Fruit fly (Drosophila melanogaster) whole organism, adult: ENCODE results near the gene CG34256.

Experiments
- CG11617 ChIP-seq: fragments of 200-800 bp; sonication (Bioruptor generic); optimal IDR thresholded peaks from 2 replicates; lab custom pipeline; 2017; ENCODE audit warnings: mild to moderate bottlenecking, missing biosample characterization, missing genetic modification reagents, missing genetic modification characterization
- CG12768 ChIP-seq: fragments of 200-800 bp; sonication (Bioruptor generic); optimal IDR thresholded peaks from 2 replicates; lab custom pipeline; 2017; ENCODE audit warnings: missing biosample characterization, missing genetic modification characterization, mild to moderate bottlenecking, moderate library complexity, missing genetic modification reagents
- CG14711 ChIP-seq: fragments of 200-800 bp; sonication (Bioruptor generic); optimal IDR thresholded peaks from 2 replicates; lab custom pipeline; 2018; ENCODE audit warnings: missing biosample characterization, mild to moderate bottlenecking, missing genetic modification characterization, moderate library complexity
- CG1620 ChIP-seq: fragments of 200-800 bp; sonication (Bioruptor generic); optimal IDR thresholded peaks from 2 replicates; lab custom pipeline; 2016; ENCODE audit warnings: missing biosample characterization, missing genetic modification characterization
- CG33017 ChIP-seq: fragments of 200-800 bp; sonication (Bioruptor generic); optimal IDR thresholded peaks from 2 replicates; lab custom pipeline; 2018; ENCODE audit warnings: missing biosample characterization, mild to moderate bottlenecking, missing genetic modification characterization, moderate library complexity
- CG5204 ChIP-seq: fragments of 200-800 bp; sonication (Bioruptor generic); optimal IDR thresholded peaks from 2 replicates; lab custom pipeline; 2016; ENCODE audit warnings: missing biosample characterization, missing genetic modification characterization
- CG7045 ChIP-seq: fragments of 200-800 bp; sonication (Bioruptor generic); optimal IDR thresholded peaks from 2 replicates; lab custom pipeline; 2017; ENCODE audit warnings: missing biosample characterization, mild to moderate bottlenecking, missing genetic modification characterization
- CG7101 ChIP-seq: fragments of 200-800 bp; sonication (Bioruptor generic); optimal IDR thresholded peaks from 2 replicates; lab custom pipeline; 2018; ENCODE audit warnings: missing biosample characterization, mild to moderate bottlenecking, missing genetic modification characterization, moderate library complexity
- Clk ChIP-seq: fragments of 200-800 bp; sonication (Bioruptor generic); optimal IDR thresholded peaks from 2 replicates; lab custom pipeline; 2017; ENCODE audit warnings: missing biosample characterization, missing genetic modification characterization
- Crg-1 ChIP-seq: fragments of 200-800 bp; sonication (Bioruptor generic); optimal IDR thresholded peaks from 2 replicates; lab custom pipeline; 2016; ENCODE audit warnings: missing biosample characterization, missing genetic modification characterization
- Hr96 ChIP-seq: fragments of 200-800 bp; sonication (Bioruptor generic); optimal IDR thresholded peaks from 2 replicates; lab custom pipeline; 2016; ENCODE audit warnings: missing biosample characterization, missing genetic modification characterization
- Mnt ChIP-seq: fragments of 200-800 bp; sonication (Bioruptor generic); optimal IDR thresholded peaks from 2 replicates; lab custom pipeline; 2016; ENCODE audit warnings: missing biosample characterization, mild to moderate bottlenecking, missing genetic modification characterization
- bab1 ChIP-seq: fragments of 200-800 bp; sonication (Bioruptor generic); optimal IDR thresholded peaks from 3 replicates; lab custom pipeline; 2019; ENCODE audit warnings: missing biosample characterization, mild to moderate bottlenecking, missing genetic modification characterization, moderate library complexity
- cic ChIP-seq: fragments of 200-800 bp; sonication (Bioruptor generic); optimal IDR thresholded peaks from 2 replicates; lab custom pipeline; 2017; ENCODE audit warnings: missing biosample characterization, mild to moderate bottlenecking, missing genetic modification characterization, moderate library complexity
- cnc ChIP-seq, 2 experiments: fragments of >200 bp; optimal IDR thresholded peaks; 2 replicates each; lab custom pipeline; 2017
- kay ChIP-seq: fragments of 200-800 bp; sonication (Bioruptor generic); peaks from one replicate; lab custom pipeline; 2016; ENCODE audit warnings: missing biosample characterization, missing genetic modification characterization, borderline replicate concordance
- ovo ChIP-seq: fragments of 200-800 bp; sonication (Bioruptor generic); optimal IDR thresholded peaks from 2 replicates; lab custom pipeline; 2016; ENCODE audit warnings: missing biosample characterization, missing genetic modification characterization
- pad ChIP-seq: fragments of 200-800 bp; sonication (Bioruptor generic); optimal IDR thresholded peaks from 3 replicates; lab custom pipeline; 2017; ENCODE audit warnings: missing biosample characterization, missing genetic modification characterization, mild to moderate bottlenecking, moderate library complexity, missing genetic modification reagents
- tj ChIP-seq: fragments of 200-800 bp; sonication (Bioruptor generic); optimal IDR thresholded peaks from 3 replicates; lab custom pipeline; 2017; ENCODE audit warnings: missing biosample characterization, mild to moderate bottlenecking, missing genetic modification characterization, moderate library complexity
- toe ChIP-seq: fragments of 200-800 bp; sonication (Bioruptor generic); optimal IDR thresholded peaks from 2 replicates; lab custom pipeline; 2016; ENCODE audit warnings: missing biosample characterization, missing genetic modification characterization

The CG34256 gene

dm6 chr3L:18996774-18997589, 7.4 kb upstream of the CG34256 start:
- TF ChIP-seq toe (peak; percentile 27), pad (GFP tag; lab: Kevin White, UChicago) (peak; percentile 34), CG7045 (GFP tag; lab: Kevin White, UChicago) (peak; percentile 52), Hr96 (GFP tag; lab: Kevin White, UChicago) (peak; percentile 43), CG5204 (GFP tag; lab: Kevin White, UChicago) (peak; percentile 13), Mnt (no peak), CG11617 (peak; percentile 23), cnc (optimal IDR thresholded peaks at IDR 0.05; lab: Kevin White, UChicago) (no peak), CG14711 (tag; lab: Kevin White, UChicago) (peak; percentile 61), cic (GFP tag; lab: Kevin White, UChicago) (peak; percentile 69), Crg-1 (GFP tag; lab: Kevin White, UChicago) (no peak), tj (GFP tag; lab: Kevin White, UChicago) (peak; percentile 81), CG33017 (no peak), CG1620 (GFP tag; lab: Kevin White, UChicago) (no peak), bab1 (GFP tag; lab: Kevin White, UChicago) (peak; percentile 88), CG12768 (GFP tag; lab: Kevin White, UChicago) (peak; percentile 37), kay (peak; percentile 94), CG7101 (peak; percentile 20)

- TF ChIP-seq CG14711 (tag; lab: Kevin White, UChicago) = peak; percentile 34
- peak; percentile 19 for TF ChIP-seq Clk (GFP tag; lab: Kevin White, UChicago)
- no peak for TF ChIP-seq CG12768 (GFP tag; lab: Kevin White, UChicago)
- peak; percentile 44 for TF ChIP-seq CG11617
- peak; percentile 17 for TF ChIP-seq Hr96 (GFP tag; lab: Kevin White, UChicago)
- peak; percentile 78 for TF ChIP-seq cic (GFP tag; lab: Kevin White, UChicago)
- peak; percentile 86 for TF ChIP-seq Mnt
- peak; percentile 54 for TF ChIP-seq CG7045 (GFP tag; lab: Kevin White, UChicago)
- TF ChIP-seq CG5204 (GFP tag; lab: Kevin White, UChicago) = peak; percentile 57
- no peak for TF ChIP-seq pad (GFP tag; lab: Kevin White, UChicago)
- peak; percentile 35 for TF ChIP-seq kay
- TF ChIP-seq bab1 (GFP tag; lab: Kevin White, UChicago) = no peak
- TF ChIP-seq CG7101 = peak; percentile 63
- peak; percentile 40 for TF ChIP-seq ovo (GFP tag; lab: Kevin White, UChicago)
- TF ChIP-seq CG1620 (GFP tag; lab: Kevin White, UChicago) = no peak
- peak; percentile 55 for TF ChIP-seq toe
- TF ChIP-seq CG33017 = peak; percentile 9
- peak; percentile 13 for TF ChIP-seq Crg-1 (GFP tag; lab: Kevin White, UChicago)
- peak; percentile 11 for TF ChIP-seq tj (GFP tag; lab: Kevin White, UChicago)
- TF ChIP-seq cnc (optimal IDR thresholded peaks at IDR 0.05; lab: Kevin White, UChicago) = no peak
Measured at dm6 chr3L:18996030-18996773, 6.6 kb upstream of the CG34256 start.

- peak; percentile 9 for TF ChIP-seq ovo (GFP tag; lab: Kevin White, UChicago)
- TF ChIP-seq pad (GFP tag; lab: Kevin White, UChicago) = no peak
- no peak for TF ChIP-seq kay
- TF ChIP-seq CG33017 = no peak
- TF ChIP-seq CG7101 = no peak
- no peak for TF ChIP-seq CG11617
- no peak for TF ChIP-seq CG5204 (GFP tag; lab: Kevin White, UChicago)
- no peak for TF ChIP-seq cnc (optimal IDR thresholded peaks at IDR 0.05; lab: Kevin White, UChicago)
- no peak for TF ChIP-seq Clk (GFP tag; lab: Kevin White, UChicago)
- TF ChIP-seq CG7045 (GFP tag; lab: Kevin White, UChicago) = no peak
- no peak for TF ChIP-seq bab1 (GFP tag; lab: Kevin White, UChicago)
- TF ChIP-seq CG12768 (GFP tag; lab: Kevin White, UChicago) = no peak
- TF ChIP-seq toe = no peak
- TF ChIP-seq cic (GFP tag; lab: Kevin White, UChicago) = peak; percentile 35
- no peak for TF ChIP-seq CG14711 (tag; lab: Kevin White, UChicago)
- peak; percentile 19 for TF ChIP-seq tj (GFP tag; lab: Kevin White, UChicago)
- no peak for TF ChIP-seq Hr96 (GFP tag; lab: Kevin White, UChicago)
- TF ChIP-seq Mnt = peak; percentile 53
- no peak for TF ChIP-seq CG1620 (GFP tag; lab: Kevin White, UChicago)
- TF ChIP-seq Crg-1 (GFP tag; lab: Kevin White, UChicago) = no peak
Measured at dm6 chr3L:18995667-18996029, 6.0 kb upstream of the CG34256 start.

dm6 chr3L:18994505-18994969, 4.9 kb upstream of the CG34256 start:
- TF ChIP-seq cic (GFP tag; lab: Kevin White, UChicago) (peak; percentile 75), Mnt (peak; percentile 80), CG33017 (peak; percentile 20), cnc (optimal IDR thresholded peaks at IDR 0.05; lab: Kevin White, UChicago) (no peak)

dm6 chr3L:18993578-18994255, 4.1 kb upstream of the CG34256 start:
- TF ChIP-seq CG7045 (GFP tag; lab: Kevin White, UChicago) (no peak), CG12768 (GFP tag; lab: Kevin White, UChicago) (no peak), toe (no peak), kay (no peak), Hr96 (GFP tag; lab: Kevin White, UChicago) (no peak), Mnt (no peak), CG33017 (no peak), CG1620 (GFP tag; lab: Kevin White, UChicago) (no peak), pad (GFP tag; lab: Kevin White, UChicago) (no peak)
